Worm (Caenorhabditis elegans): ENCODE results near the gene mpst-3.

DNA sequence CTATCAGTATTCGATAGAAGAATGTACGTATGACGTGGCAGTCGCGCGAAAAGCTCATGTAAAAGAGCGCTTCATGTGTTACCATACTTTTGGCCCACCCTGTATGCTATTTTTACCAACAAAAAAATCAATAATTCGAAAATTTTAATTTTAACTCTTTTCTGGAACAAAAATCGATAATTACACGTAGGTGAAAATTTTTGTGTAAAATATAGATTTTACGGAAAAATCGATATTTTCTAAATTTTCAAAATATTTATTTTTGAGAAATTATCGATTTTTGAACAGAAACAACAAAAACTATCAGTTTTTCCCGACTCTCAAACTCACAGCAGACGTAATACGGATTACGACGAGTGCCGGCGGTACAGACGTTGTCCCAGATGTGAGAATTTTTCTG, 49.7 kb downstream of the mpst-3 start:
- TF ChIP-seq nhr-28 (tag; optimal IDR thresholded peaks at IDR 0.05) (no peak), lin-13 (tag; optimal IDR thresholded peaks at IDR 0.05) (no peak), sem-2 (GFP tag; optimal IDR thresholded peaks at IDR 0.05) (no peak), pha-4 (tag; optimal IDR thresholded peaks at IDR 0.05) (no peak), elt-1 (tag; optimal IDR thresholded peaks at IDR 0.05; ENCODE audit: borderline replicate concordance, insufficient read depth) (no peak), unc-62 (GFP tag; optimal IDR thresholded peaks at IDR 0.05) (no peak), snpc-4 (tag; optimal IDR thresholded peaks at IDR 0.05) (no peak), blmp-1 (tag; optimal IDR thresholded peaks at IDR 0.05) (no peak), lsy-2 (tag; optimal IDR thresholded peaks at IDR 0.05) (no peak), ces-1 (GFP tag; optimal IDR thresholded peaks at IDR 0.05) (no peak)
